Fruit fly (Drosophila melanogaster) whole organism, embryonic: Measurements from ENCODE around the gene Gr61a.
A peak's percentile ranks its signal among the peaks of the same experiment; 100 is the strongest.

ENCODE experiments used
- Adf1 ChIP-seq: fragments of 200-800 bp; sonication (Bioruptor generic); IDR thresholded peaks from 2 replicates; pipeline ENCODE4 v1.3.6; 2022; ENCODE audit warnings: missing biosample characterization, missing genetic modification characterization
- Awh ChIP-seq: fragments of 200-800 bp; sonication (Bioruptor generic); IDR thresholded peaks from 2 replicates; pipeline ENCODE4, ENCODE4 v1.3.6; 2022; ENCODE audit warnings: missing biosample characterization, missing genetic modification characterization
- B-H1 ChIP-seq: fragments of 200-800 bp; sonication (Bioruptor generic); IDR thresholded peaks from 3 replicates; pipeline ENCODE4 v1.3.6; 2022; ENCODE audit warnings: missing biosample characterization, missing genetic modification characterization
- CG11504 ChIP-seq: fragments of 200-800 bp; sonication (Bioruptor generic); optimal IDR thresholded peaks from 3 replicates; lab custom pipeline; 2019; ENCODE audit warnings: missing biosample characterization, mild to moderate bottlenecking, missing genetic modification characterization, moderate library complexity
- CG12236 ChIP-seq: fragments of 200-800 bp; sonication (Bioruptor generic); optimal IDR thresholded peaks from 2 replicates; lab custom pipeline; 2016; ENCODE audit warnings: missing biosample characterization, missing genetic modification characterization
- CG13894 ChIP-seq: fragments of 200-800 bp; sonication (Bioruptor generic); optimal IDR thresholded peaks from 3 replicates; lab custom pipeline; 2018; ENCODE audit warnings: missing biosample characterization, mild to moderate bottlenecking, missing genetic modification characterization, moderate library complexity
- CG14050 ChIP-seq: fragments of 200-800 bp; sonication (Bioruptor generic); IDR thresholded peaks from 3 replicates; pipeline ENCODE4 v1.3.6; 2022; ENCODE audit warnings: missing biosample characterization, missing genetic modification characterization
- CG17359 ChIP-seq: fragments of 200-800 bp; sonication (Bioruptor generic); optimal IDR thresholded peaks from 3 replicates; lab custom pipeline; 2018; ENCODE audit warnings: missing biosample characterization, mild to moderate bottlenecking, missing genetic modification characterization, moderate library complexity
- CG18011 ChIP-seq: fragments of 200-800 bp; sonication (Bioruptor generic); optimal IDR thresholded peaks from 2 replicates; lab custom pipeline; 2017; ENCODE audit warnings: missing biosample characterization, missing genetic modification characterization, mild to moderate bottlenecking, moderate library complexity, missing genotype
- CG2678 ChIP-seq: fragments of 200-800 bp; sonication (Bioruptor generic); optimal IDR thresholded peaks from 3 replicates; lab custom pipeline; 2019; ENCODE audit warnings: missing biosample characterization, mild to moderate bottlenecking, missing genetic modification characterization, moderate library complexity
- CG30020 ChIP-seq: fragments of 200-800 bp; optimal IDR thresholded peaks from 2 replicates; lab custom pipeline; 2019; ENCODE audit warnings: missing biosample characterization, mild to moderate bottlenecking, missing genetic modification characterization, moderate library complexity
- CG4360 ChIP-seq: fragments of 200-800 bp; sonication (Bioruptor generic); IDR thresholded peaks from 2 replicates; pipeline ENCODE4 v1.3.6; 2022; ENCODE audit warnings: missing biosample characterization, missing genetic modification characterization
- CG4820 ChIP-seq: fragments of 200-800 bp; sonication (Bioruptor generic); optimal IDR thresholded peaks from 3 replicates; lab custom pipeline; 2016; ENCODE audit warnings: missing biosample characterization, missing genetic modification characterization
- CG4854 ChIP-seq: fragments of 200-800 bp; sonication (Bioruptor generic); optimal IDR thresholded peaks from 2 replicates; lab custom pipeline; 2016; ENCODE audit warnings: missing biosample characterization, missing genetic modification characterization, inconsistent platforms
- CG5245 ChIP-seq: fragments of 200-800 bp; sonication (Bioruptor generic); optimal IDR thresholded peaks from 3 replicates; lab custom pipeline; 2016; ENCODE audit warnings: missing biosample characterization, missing genetic modification characterization
- CG7271 ChIP-seq: fragments of 200-800 bp; sonication (Bioruptor generic); optimal IDR thresholded peaks from 2 replicates; lab custom pipeline; 2018; ENCODE audit warnings: missing biosample characterization, mild to moderate bottlenecking, missing genetic modification characterization, moderate library complexity
- GATAe ChIP-seq: fragments of 200-800 bp; sonication (Bioruptor generic); conservative IDR thresholded peaks from 2 replicates; pipeline ENCODE4 v1.3.6; 2022; ENCODE audit warnings: missing biosample characterization, missing genetic modification characterization
- Jarid2 ChIP-seq: fragments of 200-800 bp; sonication (Bioruptor generic); optimal IDR thresholded peaks from 3 replicates; lab custom pipeline; 2017; ENCODE audit warnings: mild to moderate bottlenecking, missing biosample characterization, missing genetic modification reagents, missing genetic modification characterization
- Lhr ChIP-seq: fragments of 200-800 bp; sonication (Bioruptor generic); optimal IDR thresholded peaks from 3 replicates; lab custom pipeline; 2017; ENCODE audit warnings: mild to moderate bottlenecking, missing biosample characterization, missing genetic modification reagents, missing genetic modification characterization
- Lpt ChIP-seq: fragments of >200 bp; optimal IDR thresholded peaks from 2 replicates; lab custom pipeline; 2018; ENCODE audit warnings: missing biosample characterization, missing genetic modification characterization
- Mad ChIP-seq: fragments of 200-800 bp; sonication (Bioruptor generic); optimal IDR thresholded peaks from 2 replicates; lab custom pipeline; 2016; ENCODE audit warnings: missing biosample characterization, missing genetic modification characterization
- NC2α ChIP-seq: fragments of 200-800 bp; sonication (Bioruptor generic); optimal IDR thresholded peaks from 2 replicates; lab custom pipeline; 2016; ENCODE audit warnings: missing biosample characterization, missing genetic modification characterization
- NC2β ChIP-seq: fragments of 200-800 bp; sonication (Bioruptor generic); optimal IDR thresholded peaks from 2 replicates; lab custom pipeline; 2016; ENCODE audit warnings: missing biosample characterization, missing genetic modification characterization
- Poxn ChIP-seq: fragments of 200-800 bp; sonication (Bioruptor generic); IDR thresholded peaks from 2 replicates; pipeline ENCODE4 v1.3.6; 2022; ENCODE audit warnings: missing biosample characterization, missing genetic modification characterization
- ac ChIP-seq: fragments of 200-800 bp; sonication (Bioruptor generic); optimal IDR thresholded peaks from 3 replicates; lab custom pipeline; 2017; ENCODE audit warnings: missing biosample characterization, mild to moderate bottlenecking, missing genetic modification characterization
- chn ChIP-seq: fragments of 200-800 bp; sonication (Bioruptor generic); optimal IDR thresholded peaks from 2 replicates; lab custom pipeline; 2016; ENCODE audit warnings: missing biosample characterization, missing genetic modification characterization
- ci ChIP-seq: fragments of 200-800 bp; sonication (Bioruptor generic); IDR thresholded peaks from 3 replicates; pipeline ENCODE4 v1.3.6; 2022; ENCODE audit warnings: missing biosample characterization, missing genetic modification characterization
- dm ChIP-seq: fragments of 200-800 bp; sonication (Bioruptor generic); optimal IDR thresholded peaks from 3 replicates; lab custom pipeline; 2016; ENCODE audit warnings: missing biosample characterization, missing genetic modification characterization
- dmrt11E ChIP-seq: fragments of 200-800 bp; sonication (Bioruptor generic); optimal IDR thresholded peaks from 3 replicates; lab custom pipeline; 2018; ENCODE audit warnings: missing biosample characterization, mild to moderate bottlenecking, missing genetic modification characterization, moderate library complexity
- emc ChIP-seq: fragments of 200-800 bp; sonication (Bioruptor generic); optimal IDR thresholded peaks from 2 replicates; lab custom pipeline; 2016; ENCODE audit warnings: missing biosample characterization, missing genetic modification characterization
- eyg ChIP-seq: fragments of 200-800 bp; sonication (Bioruptor generic); optimal IDR thresholded peaks from 3 replicates; lab custom pipeline; 2016; ENCODE audit warnings: missing biosample characterization, missing genetic modification characterization
- fd96Cb ChIP-seq: fragments of 200-800 bp; sonication (Bioruptor generic); optimal IDR thresholded peaks from 2 replicates; lab custom pipeline; 2018; ENCODE audit warnings: missing biosample characterization, mild to moderate bottlenecking, missing genetic modification characterization, moderate library complexity
- fru ChIP-seq: fragments of >200 bp; optimal IDR thresholded peaks from 2 replicates; lab custom pipeline; 2017
- her ChIP-seq: fragments of 200-800 bp; sonication (Bioruptor generic); optimal IDR thresholded peaks from 2 replicates; lab custom pipeline; 2016; ENCODE audit warnings: missing biosample characterization, missing genetic modification characterization
- lbe ChIP-seq: fragments of 200-800 bp; sonication (Bioruptor generic); optimal IDR thresholded peaks from 2 replicates; lab custom pipeline; 2016; ENCODE audit warnings: missing biosample characterization, mild to moderate bottlenecking, missing genetic modification characterization
- lilli ChIP-seq: fragments of 200-800 bp; sonication (Bioruptor generic); optimal IDR thresholded peaks from 3 replicates; lab custom pipeline; 2016; ENCODE audit warnings: missing biosample characterization, missing genetic modification characterization
- lola ChIP-seq, 3 experiments: fragments of >200 bp in 2 of 3; fragments of 200-800 bp in 1 of 3; sonication (Bioruptor generic) in 1 of 3; optimal IDR thresholded peaks; 2 replicates each; lab custom pipeline; 2017 to 2019; ENCODE audit warnings: missing biosample characterization in 3 of 3, missing genetic modification characterization in 3 of 3, mild to moderate bottlenecking in 1 of 3, moderate library complexity in 1 of 3
- mirr ChIP-seq: fragments of 200-800 bp; sonication (Bioruptor generic); optimal IDR thresholded peaks from 3 replicates; lab custom pipeline; 2018; ENCODE audit warnings: missing biosample characterization, mild to moderate bottlenecking, missing genetic modification characterization
- nmo ChIP-seq: fragments of 200-800 bp; sonication (Bioruptor generic); optimal IDR thresholded peaks from 2 replicates; lab custom pipeline; 2018; ENCODE audit warnings: missing biosample characterization, mild to moderate bottlenecking, missing genetic modification characterization, moderate library complexity
- org-1 ChIP-seq: fragments of 200-800 bp; sonication (Bioruptor generic); optimal IDR thresholded peaks from 2 replicates; lab custom pipeline; 2017; ENCODE audit warnings: missing biosample characterization, missing genetic modification characterization
- p53 ChIP-seq: fragments of 200-800 bp; sonication (Bioruptor generic); optimal IDR thresholded peaks from 2 replicates; lab custom pipeline; 2016; ENCODE audit warnings: missing biosample characterization, missing genetic modification characterization
- seq ChIP-seq: fragments of 200-800 bp; sonication (Bioruptor generic); IDR thresholded peaks from 2 replicates; pipeline ENCODE4 v1.3.6; 2022; ENCODE audit warnings: missing biosample characterization, missing genetic modification characterization
- sr ChIP-seq: fragments of 200-800 bp; sonication (Bioruptor generic); IDR thresholded peaks from 3 replicates; pipeline ENCODE4 v1.3.6; 2022; ENCODE audit warnings: missing biosample characterization, missing genetic modification characterization
- ssp ChIP-seq: fragments of 200-800 bp; sonication (Bioruptor generic); IDR thresholded peaks from 2 replicates; pipeline ENCODE4 v1.3.6; 2022; ENCODE audit warnings: missing biosample characterization, missing genetic modification characterization
- tio ChIP-seq: fragments of 200-800 bp; sonication (Bioruptor generic); optimal IDR thresholded peaks from 2 replicates; lab custom pipeline; 2017; ENCODE audit warnings: missing biosample characterization, missing genetic modification characterization, inconsistent platforms
- trh ChIP-seq: fragments of 200-800 bp; sonication (Bioruptor generic); optimal IDR thresholded peaks from 2 replicates; lab custom pipeline; 2016; ENCODE audit warnings: missing biosample characterization, missing genetic modification characterization
- ttk ChIP-seq: fragments of 200-800 bp; sonication (Bioruptor generic); IDR thresholded peaks from 2 replicates; pipeline ENCODE4 v2.1.2; 2022; ENCODE audit warnings: missing biosample characterization, missing genetic modification characterization
- tx ChIP-seq: fragments of 200-800 bp; sonication (Bioruptor generic); optimal IDR thresholded peaks from 2 replicates; lab custom pipeline; 2016; ENCODE audit warnings: missing biosample characterization, missing genetic modification characterization
- vvl ChIP-seq: fragments of 200-800 bp; sonication (Bioruptor generic); IDR thresholded peaks from 2 replicates; pipeline ENCODE4 v1.3.6; 2022; ENCODE audit warnings: missing biosample characterization, missing genetic modification characterization
- zfh2 ChIP-seq: fragments of 200-800 bp; sonication (Bioruptor generic); optimal IDR thresholded peaks from 2 replicates; lab custom pipeline; 2016; ENCODE audit warnings: missing biosample characterization, missing genetic modification characterization

Gr61a gene

DNA sequence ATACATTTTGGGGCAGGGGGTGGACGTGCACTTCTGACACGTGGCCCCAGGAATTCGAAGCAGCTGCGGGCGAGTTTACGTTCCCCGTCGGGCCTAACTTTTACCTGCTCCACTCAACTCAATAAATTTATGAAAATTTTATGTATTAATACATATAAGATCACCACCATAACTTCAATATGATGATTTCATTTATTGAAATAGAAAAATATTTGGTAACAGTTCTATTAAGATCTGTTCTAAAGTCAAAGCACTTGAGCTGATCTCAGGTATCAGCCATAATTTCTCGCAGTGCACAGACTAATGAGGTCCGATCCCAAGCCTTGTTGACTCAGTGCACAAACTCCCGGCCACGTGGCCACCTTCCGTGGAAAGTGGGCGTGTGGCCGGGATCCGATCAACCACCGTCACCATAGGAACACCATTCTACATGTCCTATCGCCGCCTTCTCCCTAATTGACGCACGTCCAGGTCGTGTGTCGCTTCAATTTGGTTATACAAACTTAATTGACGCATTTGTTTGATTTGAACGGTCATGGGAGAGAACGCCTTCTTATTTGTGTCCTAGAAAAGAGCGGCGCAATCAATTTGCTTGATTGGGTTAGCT is 31.1 kb upstream of the Gr61a start (continued):
- TF ChIP-seq Adf1 (GFP tag; lab: Robert Waterston, UW) = no peak
- TF ChIP-seq, all 482 proteins: peak for 46

DNA sequence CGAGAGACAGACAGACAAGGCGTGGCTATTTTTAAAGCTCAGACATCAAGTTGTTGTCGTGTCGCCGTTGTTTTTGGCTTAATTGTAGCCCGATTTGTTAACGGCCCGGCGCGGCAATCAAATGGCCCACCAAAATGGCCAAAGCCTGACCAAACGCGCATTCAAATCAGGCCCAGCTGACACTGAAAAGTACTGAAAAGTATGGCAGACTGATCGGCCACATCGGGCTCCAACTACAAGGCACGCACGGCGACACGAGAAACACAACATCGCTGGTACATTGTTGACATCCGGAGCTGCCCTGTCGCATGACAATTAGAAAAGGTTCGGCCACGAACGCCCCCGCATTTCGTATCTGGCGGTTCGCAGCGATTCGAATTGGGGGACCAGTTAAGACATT is 29.4 kb upstream of the Gr61a start:
- TF ChIP-seq lola (GFP tag; optimal IDR thresholded peaks at IDR 0.05; lab: Kevin White, UChicago) (no peak), CG30020 (tag; lab: Kevin White, UChicago) (no peak), emc (GFP tag; lab: Kevin White, UChicago) (no peak), dmrt11E (tag; lab: Kevin White, UChicago) (no peak), NC2α (GFP tag; lab: Kevin White, UChicago) (no peak), fru (no peak), Awh (GFP tag; lab: Robert Waterston, UW) (0 out of 2 replicates have a peak, but pooled peaks have one; percentile 6), ci (GFP tag; lab: Robert Waterston, UW) (peak; percentile 19; the same call in 1 of the 3 replicates), eyg (no peak), Lpt (GFP tag; lab: Kevin White, UChicago) (no peak), CG4360 (no peak), CG7271 (tag; lab: Kevin White, UChicago) (no peak), CG12236 (GFP tag; lab: Kevin White, UChicago) (no peak), lilli (GFP tag; lab: Kevin White, UChicago) (no peak), ac (GFP tag; lab: Kevin White, UChicago) (no peak), Poxn (GFP tag; lab: Robert Waterston, UW) (no peak), CG4854 (GFP tag; lab: Kevin White, UChicago) (no peak), NC2β (no peak), mirr (GFP tag; lab: Kevin White, UChicago) (peak; percentile 63), CG14050 (GFP tag; lab: Robert Waterston, UW) (no peak), tio (GFP tag; lab: Kevin White, UChicago) (no peak), dm (GFP tag; lab: Kevin White, UChicago) (no peak), GATAe (no peak), CG4820 (no peak), trh (GFP tag; lab: Kevin White, UChicago) (no peak), vvl (peak; percentile 55; the same call in 1 of the 2 replicates), zfh2 (GFP tag; lab: Kevin White, UChicago) (no peak), her (GFP tag; lab: Kevin White, UChicago) (no peak), tx (GFP tag; lab: Kevin White, UChicago) (no peak), org-1 (no peak), CG5245 (GFP tag; lab: Kevin White, UChicago) (no peak), chn (GFP tag; lab: Kevin White, UChicago) (no peak), CG18011 (no peak), p53 (GFP tag; lab: Kevin White, UChicago) (no peak), lbe (GFP tag; lab: Kevin White, UChicago) (no peak), fd96Cb (no peak), CG11504 (tag; lab: Kevin White, UChicago) (no peak), nmo (GFP tag; lab: Kevin White, UChicago) (no peak), seq (no peak), CG17359 (no peak), CG13894 (tag; lab: Kevin White, UChicago) (peak; percentile 56), Mad (no peak), Lhr (GFP tag; lab: Kevin White, UChicago) (no peak), Jarid2 (GFP tag; lab: Kevin White, UChicago) (no peak), B-H1 (GFP tag; lab: Robert Waterston, UW) (no peak), CG2678 (tag; lab: Kevin White, UChicago) (no peak), ssp (GFP tag; lab: Robert Waterston, UW) (no peak), sr (peak; percentile 44; the same call in 1 of the 3 replicates), ttk (0 out of 2 replicates have a peak, but pooled peaks have one; percentile 7)
